ENCODE assay signal across 3 worm cellular contexts in genomic region chrIII:10906325-10906724, ce11.
TF ChIP-seq lines count a peak whose summit lies in the region.

No protein-coding gene starts in this region.

TF ChIP-seq in whole organism, L1 larva, 84 proteins besides CTCF, POLR2A, EP300 and RAD21 (continued from another document):
- no peak for TF ChIP-seq hpl-2 (GFP tag; optimal IDR thresholded peaks at IDR 0.05; lab: Kevin White, UChicago)
- no peak for TF ChIP-seq xbp-1 (tag; optimal IDR thresholded peaks at IDR 0.05; lab: Kevin White, UChicago)
- no peak for TF ChIP-seq isw-1 (GFP tag; IDR thresholded peaks at IDR 0.05; lab: Robert Waterston, UW)
- no peak for TF ChIP-seq C16A3.4 (tag; optimal IDR thresholded peaks at IDR 0.05; lab: Kevin White, UChicago)
- no peak for TF ChIP-seq rnt-1 (tag; optimal IDR thresholded peaks at IDR 0.05; lab: Kevin White, UChicago)
- TF ChIP-seq nhr-71 (tag; optimal IDR thresholded peaks at IDR 0.05; lab: Kevin White, UChicago) = no peak
- TF ChIP-seq tbx-2 (tag; optimal IDR thresholded peaks at IDR 0.05; lab: Kevin White, UChicago) = no peak
- peak; percentile 8 for TF ChIP-seq nhr-47 (tag; optimal IDR thresholded peaks at IDR 0.05; lab: Kevin White, UChicago)
- TF ChIP-seq ceh-82 (tag; optimal IDR thresholded peaks at IDR 0.05; lab: Kevin White, UChicago) = peak in 1 of 3 experiments; percentile 17
- no peak for TF ChIP-seq nhr-19 (GFP tag; conservative IDR thresholded peaks at IDR 0.05; lab: Robert Waterston, UW)
- TF ChIP-seq sup-37 (GFP tag; optimal IDR thresholded peaks at IDR 0.05; lab: Kevin White, UChicago) = no peak
- TF ChIP-seq dpl-1 (GFP tag; optimal IDR thresholded peaks at IDR 0.05; lab: Kevin White, UChicago) = peak in 2 of 3 experiments; percentile 22 to 48
- no peak for TF ChIP-seq ceh-63 (GFP tag; optimal IDR thresholded peaks at IDR 0.05; lab: Kevin White, UChicago)
- TF ChIP-seq zip-4 (GFP tag; optimal IDR thresholded peaks at IDR 0.05; lab: Kevin White, UChicago) = no peak
- TF ChIP-seq egl-13 (tag; optimal IDR thresholded peaks at IDR 0.05; lab: Kevin White, UChicago) = no peak
- peak; percentile 73 for TF ChIP-seq fkh-8 (tag; optimal IDR thresholded peaks at IDR 0.05; lab: Kevin White, UChicago)
- TF ChIP-seq mef-2 (tag; optimal IDR thresholded peaks at IDR 0.05; lab: Kevin White, UChicago) = no peak
- TF ChIP-seq fkh-10 (GFP tag; optimal IDR thresholded peaks at IDR 0.05; lab: Kevin White, UChicago) = no peak
- no peak for TF ChIP-seq nhr-20 (tag; optimal IDR thresholded peaks at IDR 0.05; lab: Kevin White, UChicago)
- no peak for TF ChIP-seq unc-98 (GFP tag; IDR thresholded peaks at IDR 0.05; lab: Robert Waterston, UW)
- TF ChIP-seq jun-1 (tag; optimal IDR thresholded peaks at IDR 0.05; lab: Kevin White, UChicago) = no peak
- TF ChIP-seq snpc-4 (tag; optimal IDR thresholded peaks at IDR 0.05; lab: Kevin White, UChicago) = no peak
- TF ChIP-seq lsy-2 (tag; optimal IDR thresholded peaks at IDR 0.05; lab: Kevin White, UChicago) = peak in 1 of 2 experiments; percentile 26
- TF ChIP-seq nhr-90 (tag; optimal IDR thresholded peaks at IDR 0.05; lab: Kevin White, UChicago; ENCODE audit: poor library complexity) = no peak
- TF ChIP-seq unc-86 (tag; optimal IDR thresholded peaks at IDR 0.05; lab: Kevin White, UChicago) = no peak
- TF ChIP-seq nhr-11 (tag; optimal IDR thresholded peaks at IDR 0.05; lab: Kevin White, UChicago) = no peak
- TF ChIP-seq skn-1 (tag; optimal IDR thresholded peaks at IDR 0.05; lab: Kevin White, UChicago) = no peak
- peak in 1 of 2 experiments; percentile 9 for TF ChIP-seq efl-1 (optimal IDR thresholded peaks at IDR 0.05; lab: Kevin White, UChicago)
- peak; percentile 27 to 96 for TF ChIP-seq efl-1 (GFP tag; optimal IDR thresholded peaks at IDR 0.05 in 1 of 2; lab: Kevin White, UChicago)
- no peak for TF ChIP-seq mab-9 (GFP tag; IDR thresholded peaks at IDR 0.05; lab: Robert Waterston, UW)
- no peak for TF ChIP-seq elt-2 (tag; optimal IDR thresholded peaks at IDR 0.05; lab: Kevin White, UChicago)
- TF ChIP-seq C04F5.9 (tag; optimal IDR thresholded peaks at IDR 0.05; lab: Kevin White, UChicago) = no peak
- no peak for TF ChIP-seq blmp-1 (tag; optimal IDR thresholded peaks at IDR 0.05; lab: Kevin White, UChicago)
- TF ChIP-seq nhr-28 (tag; optimal IDR thresholded peaks at IDR 0.05; lab: Kevin White, UChicago) = no peak
- no peak for TF ChIP-seq aha-1 (tag; optimal IDR thresholded peaks at IDR 0.05; lab: Kevin White, UChicago)
- no peak for TF ChIP-seq hlh-4 (tag; optimal IDR thresholded peaks at IDR 0.05; lab: Kevin White, UChicago)
- TF ChIP-seq nhr-84 (tag; optimal IDR thresholded peaks at IDR 0.05; lab: Kevin White, UChicago) = no peak

TF ChIP-seq in whole organism, L2 larva, 48 proteins besides CTCF, POLR2A, EP300 and RAD21 (continued from another document):
- TF ChIP-seq egl-27 (tag; optimal IDR thresholded peaks at IDR 0.05; lab: Kevin White, UChicago) = no peak
- TF ChIP-seq nhr-25 (tag; optimal IDR thresholded peaks at IDR 0.05; lab: Kevin White, UChicago) = peak; percentile 54
- no peak for TF ChIP-seq aly-2 (tag; optimal IDR thresholded peaks at IDR 0.05; lab: Kevin White, UChicago)
- no peak for TF ChIP-seq nhr-21 (tag; optimal IDR thresholded peaks at IDR 0.05; lab: Kevin White, UChicago)
- no peak for TF ChIP-seq sem-4 (tag; optimal IDR thresholded peaks at IDR 0.05; lab: Kevin White, UChicago)
TF ChIP-seq in whole organism, L2 larva: peak in this region for 4.

TF ChIP-seq in whole organism, L4 larva, 104 proteins besides CTCF, POLR2A, EP300 and RAD21 (continued from another document):
- TF ChIP-seq dve-1 (tag; optimal IDR thresholded peaks at IDR 0.05; lab: Kevin White, UChicago; ENCODE audit: insufficient read depth) (no peak), nhr-111 (GFP tag; optimal IDR thresholded peaks at IDR 0.05; lab: Kevin White, UChicago) (no peak), ZK337.2 (GFP tag; IDR thresholded peaks at IDR 0.05; lab: Robert Waterston, UW) (no peak), gei-8 (GFP tag; optimal IDR thresholded peaks at IDR 0.05; lab: Kevin White, UChicago) (no peak), dmd-6 (GFP tag; IDR thresholded peaks at IDR 0.05; lab: Robert Waterston, UW) (0 out of 2 replicates have a peak, but pooled peaks have one; percentile 8), spr-3 (GFP tag; optimal IDR thresholded peaks at IDR 0.05; lab: Kevin White, UChicago) (no peak), aha-1 (tag; lab: Kevin White, UChicago) (peak; percentile 92), pha-4 (GFP tag; IDR thresholded peaks at IDR 0.05; lab: Robert Waterston, UW) (no peak), pha-4 (tag; optimal IDR thresholded peaks at IDR 0.05; lab: Kevin White, UChicago) (no peak), lsy-2 (tag; optimal IDR thresholded peaks at IDR 0.05; lab: Kevin White, UChicago) (no peak), ceh-20 (GFP tag; IDR thresholded peaks at IDR 0.05; lab: Robert Waterston, UW) (no peak)
